Fruit fly (Drosophila melanogaster) whole organism, embryonic: ENCODE data around the gene CRIF.

Experiments
- CG10565 ChIP-seq: fragments of 200-800 bp; sonication (Bioruptor generic); optimal IDR thresholded peaks from 3 replicates; lab custom pipeline; 2016; ENCODE audit warnings: missing biosample characterization, mild to moderate bottlenecking, missing genetic modification characterization
- CG14667 ChIP-seq: fragments of 200-800 bp; sonication (Bioruptor generic); IDR thresholded peaks from 2 replicates; pipeline ENCODE4 v1.3.6; 2022; ENCODE audit warnings: missing biosample characterization, missing genetic modification characterization
- CG2116 ChIP-seq: fragments of 200-800 bp; sonication (Bioruptor generic); optimal IDR thresholded peaks from 3 replicates; lab custom pipeline; 2018; ENCODE audit warnings: missing biosample characterization, mild to moderate bottlenecking, missing genetic modification characterization
- CG3281 ChIP-seq: fragments of 200-800 bp; sonication (Bioruptor generic); optimal IDR thresholded peaks from 3 replicates; lab custom pipeline; 2017; ENCODE audit warnings: missing biosample characterization, mild to moderate bottlenecking, missing genetic modification characterization
- CG8765 ChIP-seq: fragments of 200-800 bp; sonication (Bioruptor generic); IDR thresholded peaks from 2 replicates; pipeline ENCODE4 v1.3.6; 2022; ENCODE audit warnings: missing biosample characterization, missing genetic modification characterization
- Oli ChIP-seq: fragments of 200-800 bp; sonication (Bioruptor generic); optimal IDR thresholded peaks from 2 replicates; lab custom pipeline; 2018; ENCODE audit warnings: missing biosample characterization, mild to moderate bottlenecking, missing genetic modification characterization, moderate library complexity
- abd-A ChIP-seq: fragments of 200-800 bp; sonication (Bioruptor generic); optimal IDR thresholded peaks from 3 replicates; lab custom pipeline; 2019; ENCODE audit warnings: missing biosample characterization, mild to moderate bottlenecking, missing genetic modification characterization, moderate library complexity
- btn ChIP-seq: fragments of 200-800 bp; sonication (Bioruptor generic); optimal IDR thresholded peaks from 2 replicates; lab custom pipeline; 2016; ENCODE audit warnings: missing biosample characterization, missing genetic modification characterization
- chn ChIP-seq: fragments of 200-800 bp; sonication (Bioruptor generic); optimal IDR thresholded peaks from 2 replicates; lab custom pipeline; 2016; ENCODE audit warnings: missing biosample characterization, missing genetic modification characterization
- ewg ChIP-seq: fragments of 200-800 bp; sonication (Bioruptor generic); optimal IDR thresholded peaks from 3 replicates; lab custom pipeline; 2017; ENCODE audit warnings: mild to moderate bottlenecking, missing biosample characterization, missing genetic modification reagents, missing genetic modification characterization
- gce ChIP-seq: fragments of 200-800 bp; sonication (Bioruptor generic); IDR thresholded peaks from 3 replicates; pipeline ENCODE4 v1.3.6; 2022; ENCODE audit warnings: missing biosample characterization, missing genetic modification characterization
- hth ChIP-seq: fragments of >200 bp; optimal IDR thresholded peaks from 2 replicates; lab custom pipeline; 2017; ENCODE audit warnings: inconsistent platforms
- lov ChIP-seq, 2 experiments: fragments of 200-800 bp in 1 of 2; fragments of >200 bp in 1 of 2; sonication (Bioruptor generic) in 1 of 2; IDR thresholded peaks in 1 of 2; optimal IDR thresholded peaks in 1 of 2; 2 replicates in 1 of 2; 3 replicates in 1 of 2; pipeline versions ENCODE4 v1.3.6 to Lab custom; 2017 to 2022; ENCODE audit warnings: missing biosample characterization in 1 of 2, missing genetic modification characterization in 1 of 2
- slbo ChIP-seq: fragments of 200-800 bp; sonication (Bioruptor generic); IDR thresholded peaks from 2 replicates; pipeline ENCODE4 v1.3.6; 2022; ENCODE audit warnings: missing biosample characterization, missing genetic modification characterization

dm6 chr3L:21568848-21569372 is at the start of gene CRIF, which contains the start of gene SMC5:
- TF ChIP-seq CG8765 (GFP tag; lab: Robert Waterston, UW) (no peak), abd-A (no peak), gce (GFP tag; lab: Robert Waterston, UW) (no peak), Oli (tag; lab: Kevin White, UChicago) (peak; percentile 56), lov (optimal IDR thresholded peaks at IDR 0.05; lab: Kevin White, UChicago) (no peak), lov (GFP tag; IDR thresholded peaks at IDR 0.05; lab: Robert Waterston, UW) (no peak), CG10565 (GFP tag; lab: Kevin White, UChicago) (no peak), CG3281 (GFP tag; lab: Kevin White, UChicago) (peak; percentile 64), slbo (GFP tag; lab: Robert Waterston, UW) (peak; percentile 75), ewg (GFP tag; lab: Kevin White, UChicago) (no peak), CG2116 (GFP tag; lab: Kevin White, UChicago) (peak; percentile 70), btn (GFP tag; lab: Kevin White, UChicago) (no peak), chn (peak; percentile 61), hth (lab: Kevin White, UChicago) (no peak), CG14667 (no peak)
